Worm (Caenorhabditis elegans): ENCODE data around the gene mig-10.
"Not testable (repeated sequence)": the region's sequence is repeated elsewhere in the genome, so short reads cannot be mapped to it uniquely, and the experiment has no call there.

Gene mig-10

ce11 chrIII:8324412-8324811, 45.5 kb downstream of the mig-10 start, which contains the start of gene F10E9.12:
F10E9.12 (plus strand) TSS chrIII:8324542.
- no peak for TF ChIP-seq unc-62 (GFP tag; optimal IDR thresholded peaks at IDR 0.05)

- TF ChIP-seq unc-62 (GFP tag; optimal IDR thresholded peaks at IDR 0.05), result no peak
Observed at ce11 chrIII:8325574-8326513, 46.9 kb downstream of the mig-10 start, which contains the start of gene ZC262.13. ZC262.13 (plus strand) TSS chrIII:8326214.

ce11 chrIII:8331211-8331610, 52.3 kb downstream of the mig-10 start, which contains the start of gene iglr-2:
iglr-2 (minus strand) TSS chrIII:8331311.
- TF ChIP-seq unc-62 (GFP tag; optimal IDR thresholded peaks at IDR 0.05), result no peak

- TF ChIP-seq unc-62 (GFP tag; optimal IDR thresholded peaks at IDR 0.05), result no peak
Observed at ce11 chrIII:8331779-8332178, 52.9 kb downstream of the mig-10 start, which contains the start of the genes mrps-18A and ZC262.2. mrps-18A (minus strand) TSS chrIII:8331919. ZC262.2 (plus strand) TSS chrIII:8332062.

- no peak for TF ChIP-seq unc-62 (GFP tag; optimal IDR thresholded peaks at IDR 0.05)
Observed at ce11 chrIII:8334432-8334831, 55.5 kb downstream of the mig-10 start, which contains the start of gene ZC262.4. ZC262.4 (minus strand) TSS chrIII:8334532.

- not testable (repeated sequence) for TF ChIP-seq unc-62 (GFP tag; optimal IDR thresholded peaks at IDR 0.05)
Observed at ce11 chrIII:8339372-8339771, 60.5 kb downstream of the mig-10 start, which contains the start of gene clc-28. clc-28 (minus strand) TSS chrIII:8339472.

ce11 chrIII:8344283-8344682, 65.4 kb downstream of the mig-10 start, which contains the start of gene ZC262.7:
ZC262.7 (minus strand) TSS chrIII:8344336.
- not testable (repeated sequence) for TF ChIP-seq unc-62 (GFP tag; optimal IDR thresholded peaks at IDR 0.05)

- not testable (repeated sequence) for TF ChIP-seq unc-62 (GFP tag; optimal IDR thresholded peaks at IDR 0.05)
Observed at ce11 chrIII:8347822-8348221, 68.9 kb downstream of the mig-10 start, which contains the start of gene clc-29. clc-29 (minus strand) TSS chrIII:8347922.

ce11 chrIII:8354644-8355461, 76.0 kb downstream of the mig-10 start, which contains the start of gene unc-116:
unc-116 (minus strand) TSS chrIII:8355174.
- TF ChIP-seq unc-62 (GFP tag; optimal IDR thresholded peaks at IDR 0.05), result no peak

ce11 chrIII:8355462-8355815, 76.5 kb downstream of the mig-10 start:
- no peak for TF ChIP-seq unc-62 (GFP tag; optimal IDR thresholded peaks at IDR 0.05)
